Fruit fly (Drosophila melanogaster) whole organism, embryonic: ENCODE measurements around the gene blot.

ENCODE experiments used
- ATbp ChIP-seq: fragments of 200-800 bp; sonication (Bioruptor generic); optimal IDR thresholded peaks from 2 replicates; lab custom pipeline; 2017; ENCODE audit warnings: missing biosample characterization, mild to moderate bottlenecking, missing genetic modification characterization, missing genetic modification reagents
- Atf-2 ChIP-seq: fragments of 200-800 bp; sonication (Bioruptor generic); optimal IDR thresholded peaks from 2 replicates; lab custom pipeline; 2016; ENCODE audit warnings: missing biosample characterization, missing genetic modification characterization
- Atf3 ChIP-seq: fragments of 200-800 bp; sonication (Bioruptor generic); optimal IDR thresholded peaks from 3 replicates; lab custom pipeline; 2016; ENCODE audit warnings: missing biosample characterization, missing genetic modification characterization
- Blimp-1 ChIP-seq: fragments of 200-800 bp; sonication (Bioruptor generic); optimal IDR thresholded peaks from 3 replicates; lab custom pipeline; 2018; ENCODE audit warnings: missing biosample characterization, missing genetic modification characterization, mild to moderate bottlenecking, moderate library complexity, missing genetic modification reagents
- CG10267 ChIP-seq: fragments of 200-800 bp; sonication (Bioruptor generic); optimal IDR thresholded peaks from 2 replicates; lab custom pipeline; 2018; ENCODE audit warnings: missing biosample characterization, mild to moderate bottlenecking, missing genetic modification characterization, moderate library complexity
- CG10979 ChIP-seq: fragments of 200-800 bp; sonication (Bioruptor generic); optimal IDR thresholded peaks from 2 replicates; lab custom pipeline; 2018; ENCODE audit warnings: missing biosample characterization, mild to moderate bottlenecking, missing genetic modification characterization, moderate library complexity
- CG12299 ChIP-seq: fragments of 200-800 bp; sonication (Bioruptor generic); optimal IDR thresholded peaks from 2 replicates; lab custom pipeline; 2018; ENCODE audit warnings: missing biosample characterization, mild to moderate bottlenecking, missing genetic modification characterization
- CG1529 ChIP-seq: fragments of 200-800 bp; sonication (Bioruptor generic); optimal IDR thresholded peaks from 3 replicates; lab custom pipeline; 2018; ENCODE audit warnings: missing biosample characterization, missing genetic modification characterization
- CG1603 ChIP-seq: fragments of 200-800 bp; sonication (Bioruptor generic); optimal IDR thresholded peaks from 2 replicates; lab custom pipeline; 2019; ENCODE audit warnings: missing biosample characterization, mild to moderate bottlenecking, missing genetic modification characterization, moderate library complexity
- CG17361 ChIP-seq: fragments of 200-800 bp; sonication (Bioruptor generic); IDR thresholded peaks from 3 replicates; pipeline ENCODE4 v1.3.6; 2022; ENCODE audit warnings: missing biosample characterization, missing genetic modification characterization
- CG2129 ChIP-seq: fragments of 200-800 bp; sonication (Bioruptor generic); IDR thresholded peaks from 2 replicates; pipeline ENCODE4 v1.3.6; 2022; ENCODE audit warnings: missing biosample characterization, missing genetic modification characterization; ENCODE audit not compliant: partially characterized antibody
- CG2875 ChIP-seq: fragments of 200-800 bp; sonication (Bioruptor generic); optimal IDR thresholded peaks from 2 replicates; lab custom pipeline; 2017; ENCODE audit warnings: missing biosample characterization, mild to moderate bottlenecking, missing genetic modification characterization, missing genetic modification reagents
- CG2889 ChIP-seq: fragments of 200-800 bp; sonication (Bioruptor generic); IDR thresholded peaks from 3 replicates; pipeline ENCODE4 v1.3.6; 2022; ENCODE audit warnings: missing biosample characterization, missing genetic modification characterization
- CG31388 ChIP-seq: fragments of 200-800 bp; sonication (Bioruptor generic); optimal IDR thresholded peaks from 2 replicates; lab custom pipeline; 2016; ENCODE audit warnings: missing biosample characterization, missing genetic modification characterization
- CG31441 ChIP-seq: fragments of 200-800 bp; sonication (Bioruptor generic); IDR thresholded peaks from 2 replicates; pipeline ENCODE4 v1.3.6; 2022; ENCODE audit warnings: missing biosample characterization, missing genetic modification characterization
- CG3163 ChIP-seq: fragments of 200-800 bp; sonication (Bioruptor generic); optimal IDR thresholded peaks from 3 replicates; lab custom pipeline; 2016; ENCODE audit warnings: missing biosample characterization, missing genetic modification characterization
- CG3838 ChIP-seq: fragments of 200-800 bp; sonication (Bioruptor generic); optimal IDR thresholded peaks from 3 replicates; lab custom pipeline; 2016; ENCODE audit warnings: missing biosample characterization, missing genetic modification characterization
- CG3995 ChIP-seq: fragments of 200-800 bp; sonication (Bioruptor generic); optimal IDR thresholded peaks from 3 replicates; lab custom pipeline; 2016; ENCODE audit warnings: missing biosample characterization, missing genetic modification characterization
- CG5953 ChIP-seq: fragments of 200-800 bp; sonication (Bioruptor generic); IDR thresholded peaks from 2 replicates; pipeline ENCODE4 v1.3.6; 2022; ENCODE audit warnings: missing biosample characterization, missing genetic modification characterization
- CG6791 ChIP-seq: fragments of 200-800 bp; sonication (Bioruptor generic); IDR thresholded peaks from 3 replicates; pipeline ENCODE4 v1.3.6; 2022; ENCODE audit warnings: missing biosample characterization, missing genetic modification characterization; ENCODE audit not compliant: partially characterized antibody
- CHES-1-like ChIP-seq: fragments of 200-800 bp; sonication (Bioruptor generic); optimal IDR thresholded peaks from 2 replicates; lab custom pipeline; 2016; ENCODE audit warnings: missing biosample characterization, missing genetic modification characterization
- D19A ChIP-seq: fragments of 200-800 bp; optimal IDR thresholded peaks from 3 replicates; lab custom pipeline; 2019; ENCODE audit warnings: missing biosample characterization, mild to moderate bottlenecking, missing genetic modification characterization, moderate library complexity
- Dp ChIP-seq: fragments of 200-800 bp; sonication (Bioruptor generic); optimal IDR thresholded peaks from 2 replicates; lab custom pipeline; 2018; ENCODE audit warnings: missing biosample characterization, mild to moderate bottlenecking, missing genetic modification characterization, moderate library complexity
- Dref ChIP-seq: fragments of 200-800 bp; sonication (Bioruptor generic); IDR thresholded peaks from 2 replicates; pipeline ENCODE4 v1.3.6; 2022; ENCODE audit warnings: missing biosample characterization, missing genetic modification characterization
- Drgx ChIP-seq: fragments of 200-800 bp; sonication (Bioruptor generic); IDR thresholded peaks from 2 replicates; pipeline ENCODE4 v1.3.6; 2022; ENCODE audit warnings: missing biosample characterization, missing genetic modification characterization
- ERR ChIP-seq: fragments of 200-800 bp; sonication (Bioruptor generic); optimal IDR thresholded peaks from 2 replicates; lab custom pipeline; 2016; ENCODE audit warnings: missing biosample characterization, missing genetic modification characterization
- Fer1 ChIP-seq: fragments of 200-800 bp; sonication (Bioruptor generic); optimal IDR thresholded peaks from 2 replicates; lab custom pipeline; 2017; ENCODE audit warnings: missing biosample characterization, mild to moderate bottlenecking, missing genetic modification characterization
- Hmr ChIP-seq: fragments of 200-800 bp; sonication (Bioruptor generic); optimal IDR thresholded peaks from 3 replicates; lab custom pipeline; 2017; ENCODE audit warnings: mild to moderate bottlenecking, missing biosample characterization, missing genetic modification reagents, missing genetic modification characterization
- Jarid2 ChIP-seq: fragments of 200-800 bp; sonication (Bioruptor generic); optimal IDR thresholded peaks from 3 replicates; lab custom pipeline; 2017; ENCODE audit warnings: mild to moderate bottlenecking, missing biosample characterization, missing genetic modification reagents, missing genetic modification characterization
- MESR4 ChIP-seq: fragments of 200-800 bp; sonication (Bioruptor generic); optimal IDR thresholded peaks from 2 replicates; lab custom pipeline; 2018; ENCODE audit warnings: missing biosample characterization, mild to moderate bottlenecking, missing genetic modification characterization, moderate library complexity
- Nf-YA ChIP-seq: fragments of 200-800 bp; sonication (Bioruptor generic); IDR thresholded peaks from 2 replicates; pipeline ENCODE4 v1.3.6; 2022; ENCODE audit warnings: missing biosample characterization, missing genetic modification characterization
- Oaz ChIP-seq: fragments of 200-800 bp; sonication (Bioruptor generic); IDR thresholded peaks from 2 replicates; pipeline ENCODE4 v1.3.6; 2022; ENCODE audit warnings: missing biosample characterization, missing genetic modification characterization
- Oli ChIP-seq: fragments of 200-800 bp; sonication (Bioruptor generic); optimal IDR thresholded peaks from 2 replicates; lab custom pipeline; 2018; ENCODE audit warnings: missing biosample characterization, mild to moderate bottlenecking, missing genetic modification characterization, moderate library complexity
- Ptx1 ChIP-seq: fragments of 200-800 bp; sonication (Bioruptor generic); IDR thresholded peaks from 2 replicates; pipeline ENCODE4 v1.3.6; 2022; ENCODE audit warnings: missing biosample characterization, missing genetic modification characterization
- Sox102F ChIP-seq: fragments of 200-800 bp; sonication (Bioruptor generic); optimal IDR thresholded peaks from 2 replicates; lab custom pipeline; 2018; ENCODE audit warnings: missing biosample characterization, mild to moderate bottlenecking, missing genetic modification characterization, moderate library complexity
- abd-A ChIP-seq: fragments of 200-800 bp; sonication (Bioruptor generic); optimal IDR thresholded peaks from 3 replicates; lab custom pipeline; 2019; ENCODE audit warnings: missing biosample characterization, mild to moderate bottlenecking, missing genetic modification characterization, moderate library complexity
- cas ChIP-seq: fragments of 200-800 bp; sonication (Bioruptor generic); IDR thresholded peaks from 2 replicates; pipeline ENCODE4 v1.3.6; 2022; ENCODE audit warnings: missing biosample characterization, missing genetic modification characterization
- caup ChIP-seq: fragments of 200-800 bp; sonication (Bioruptor generic); optimal IDR thresholded peaks from 3 replicates; lab custom pipeline; 2017; ENCODE audit warnings: missing biosample characterization, mild to moderate bottlenecking, missing genetic modification characterization, moderate library complexity; ENCODE audit not compliant: severe bottlenecking
- ems ChIP-seq: fragments of 200-800 bp; sonication (Bioruptor generic); optimal IDR thresholded peaks from 3 replicates; lab custom pipeline; 2016; ENCODE audit warnings: missing biosample characterization, missing genetic modification characterization
- fru ChIP-seq: fragments of >200 bp; optimal IDR thresholded peaks from 2 replicates; lab custom pipeline; 2017
- grau ChIP-seq: fragments of 200-800 bp; optimal IDR thresholded peaks from 3 replicates; lab custom pipeline; 2019; ENCODE audit warnings: missing biosample characterization, mild to moderate bottlenecking, missing genetic modification characterization, moderate library complexity
- her ChIP-seq: fragments of 200-800 bp; sonication (Bioruptor generic); optimal IDR thresholded peaks from 2 replicates; lab custom pipeline; 2016; ENCODE audit warnings: missing biosample characterization, missing genetic modification characterization
- lbe ChIP-seq: fragments of 200-800 bp; sonication (Bioruptor generic); optimal IDR thresholded peaks from 2 replicates; lab custom pipeline; 2016; ENCODE audit warnings: missing biosample characterization, mild to moderate bottlenecking, missing genetic modification characterization
- lmd ChIP-seq: fragments of 200-800 bp; sonication (Bioruptor generic); IDR thresholded peaks from 2 replicates; pipeline ENCODE4 v1.3.6; 2022; ENCODE audit warnings: missing biosample characterization, missing genetic modification characterization
- org-1 ChIP-seq: fragments of 200-800 bp; sonication (Bioruptor generic); optimal IDR thresholded peaks from 2 replicates; lab custom pipeline; 2017; ENCODE audit warnings: missing biosample characterization, missing genetic modification characterization
- row ChIP-seq: fragments of 200-800 bp; sonication (Bioruptor generic); IDR thresholded peaks from 3 replicates; pipeline ENCODE4 v1.3.6; 2022; ENCODE audit warnings: missing biosample characterization, missing genetic modification characterization
- scrt ChIP-seq: fragments of 200-800 bp; sonication (Bioruptor generic); optimal IDR thresholded peaks from 2 replicates; lab custom pipeline; 2018; ENCODE audit warnings: missing biosample characterization, mild to moderate bottlenecking, missing genetic modification characterization, moderate library complexity
- sim ChIP-seq: fragments of 200-800 bp; sonication (Bioruptor generic); IDR thresholded peaks from 2 replicates; pipeline ENCODE4 v1.3.6; 2022; ENCODE audit warnings: missing biosample characterization, missing genetic modification characterization
- sisA ChIP-seq: fragments of 200-800 bp; sonication (Bioruptor generic); IDR thresholded peaks from 2 replicates; pipeline ENCODE4 v1.3.6; 2022; ENCODE audit warnings: missing biosample characterization, missing genetic modification characterization
- sqz ChIP-seq: fragments of 200-800 bp; sonication (Bioruptor generic); optimal IDR thresholded peaks from 3 replicates; lab custom pipeline; 2018; ENCODE audit warnings: missing biosample characterization, mild to moderate bottlenecking, missing genetic modification characterization
- usp ChIP-seq: fragments of >200 bp; optimal IDR thresholded peaks from 2 replicates; lab custom pipeline; 2017; ENCODE audit warnings: missing biosample characterization, missing genetic modification characterization
- wor ChIP-seq: fragments of 200-800 bp; sonication (Bioruptor generic); IDR thresholded peaks from 2 replicates; pipeline ENCODE4 v1.3.6; 2022; ENCODE audit warnings: missing biosample characterization, missing genetic modification characterization

The blot gene

DNA sequence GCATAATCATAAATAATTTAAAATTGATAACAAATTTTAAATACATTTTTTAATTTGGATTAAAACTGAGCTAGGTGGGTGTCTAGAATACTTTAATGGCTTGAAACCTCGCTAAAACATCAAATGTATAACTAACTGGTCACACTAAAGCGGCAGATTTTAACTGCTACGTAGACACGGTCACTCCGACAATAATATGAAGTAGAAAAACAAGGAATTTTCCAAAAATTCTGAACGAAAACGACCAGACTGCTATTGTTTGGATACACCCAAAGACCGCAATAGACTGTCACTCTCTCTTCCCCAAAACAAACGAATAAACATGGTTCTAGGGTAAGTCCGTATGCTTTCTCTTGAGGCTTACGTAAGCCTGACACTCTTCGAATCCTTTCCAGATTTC is 44.5 kb upstream of the blot start, which contains the start of gene QIL1 (continued):
- TF ChIP-seq CG2889 (no peak), MESR4 (GFP tag; lab: Kevin White, UChicago) (peak; percentile 94), row (0 out of 3 replicates have a peak, but pooled peaks have one; percentile 10), CHES-1-like (GFP tag; lab: Kevin White, UChicago) (no peak), lbe (no peak), sqz (no peak), CG3995 (GFP tag; lab: Kevin White, UChicago) (no peak), Nf-YA (GFP tag; lab: Robert Waterston, UW) (no peak), CG1529 (no peak), scrt (GFP tag; lab: Kevin White, UChicago) (no peak), sim (no peak), Atf-2 (GFP tag; lab: Kevin White, UChicago) (no peak), abd-A (no peak), ems (GFP tag; lab: Kevin White, UChicago) (no peak), caup (GFP tag; lab: Kevin White, UChicago) (no peak), CG17361 (0 out of 3 replicates have a peak, but pooled peaks have one; percentile 33), CG1603 (tag; lab: Kevin White, UChicago) (peak; percentile 66), Hmr (GFP tag; lab: Kevin White, UChicago) (peak; percentile 43), CG5953 (GFP tag; lab: Robert Waterston, UW) (no peak), usp (GFP tag; lab: Kevin White, UChicago) (no peak), Oaz (GFP tag; lab: Robert Waterston, UW) (no peak), Ptx1 (GFP tag; lab: Robert Waterston, UW) (no peak), CG31441 (GFP tag; lab: Robert Waterston, UW) (0 out of 2 replicates have a peak, but pooled peaks have one; percentile 31), fru (lab: Kevin White, UChicago) (no peak), CG10267 (tag; lab: Kevin White, UChicago) (peak; percentile 54), wor (GFP tag; lab: Robert Waterston, UW) (no peak), her (no peak), CG3163 (no peak), CG31388 (GFP tag; lab: Kevin White, UChicago) (no peak), Fer1 (GFP tag; lab: Kevin White, UChicago) (no peak), ERR (no peak), CG2129 (no peak), Dref (GFP tag; lab: Robert Waterston, UW) (peak; percentile 44; the same call in 1 of the 2 replicates), Jarid2 (peak; percentile 29), cas (GFP tag; lab: Robert Waterston, UW) (no peak), CG2875 (GFP tag; lab: Kevin White, UChicago) (no peak), Dp (GFP tag; lab: Kevin White, UChicago) (peak; percentile 62), Oli (tag; lab: Kevin White, UChicago) (no peak), Drgx (GFP tag; lab: Robert Waterston, UW) (no peak), lmd (GFP tag; lab: Robert Waterston, UW) (no peak), D19A (tag; lab: Kevin White, UChicago) (peak; percentile 8), CG10979 (tag; lab: Kevin White, UChicago) (no peak), ATbp (GFP tag; lab: Kevin White, UChicago) (no peak), Atf3 (GFP tag; lab: Kevin White, UChicago) (no peak), CG12299 (tag; lab: Kevin White, UChicago) (no peak), sisA (no peak), CG3838 (GFP tag; lab: Kevin White, UChicago) (no peak), grau (tag; lab: Kevin White, UChicago) (peak; percentile 29), org-1 (GFP tag; lab: Kevin White, UChicago) (no peak), Sox102F (no peak), CG6791 (GFP tag; lab: Robert Waterston, UW) (no peak), Blimp-1 (GFP tag; lab: Kevin White, UChicago) (no peak)
